Worm (Caenorhabditis elegans): ENCODE results near the gene C43F9.11.
A peak's percentile ranks its signal among the peaks of the same experiment; 100 is the strongest.

The C43F9.11 gene

DNA sequence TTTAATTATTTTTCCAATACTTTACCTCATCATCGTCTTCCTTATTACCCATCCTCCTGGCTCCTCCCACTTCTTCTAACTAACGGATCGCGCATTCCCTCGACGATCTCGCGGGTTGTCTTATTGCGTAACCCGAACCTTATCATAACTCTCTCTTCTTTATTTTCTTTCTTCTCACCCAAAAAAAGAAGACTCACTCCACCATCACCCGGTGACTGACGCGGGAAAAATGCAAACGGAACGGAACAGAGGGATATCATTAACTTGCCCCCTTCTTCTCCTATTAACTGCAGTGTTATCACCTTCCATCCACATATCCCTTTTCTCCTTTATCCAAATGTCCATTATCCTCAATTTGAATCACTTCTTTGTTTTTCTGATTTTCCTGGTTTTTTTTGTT is 26.5 kb upstream of the C43F9.11 start:
- TF ChIP-seq ces-1 (GFP tag; optimal IDR thresholded peaks at IDR 0.05) (no peak), drap-1 (GFP tag; optimal IDR thresholded peaks at IDR 0.05) (no peak), ztf-11 (tag; optimal IDR thresholded peaks at IDR 0.05) (no peak), lsy-2 (tag; optimal IDR thresholded peaks at IDR 0.05) (no peak), blmp-1 (tag; optimal IDR thresholded peaks at IDR 0.05) (peak; percentile 4), M03D4.4 (tag; optimal IDR thresholded peaks at IDR 0.05) (no peak), mls-2 (tag; optimal IDR thresholded peaks at IDR 0.05) (no peak), elt-1 (tag; optimal IDR thresholded peaks at IDR 0.05; ENCODE audit: borderline replicate concordance, insufficient read depth) (no peak), zip-8 (tag; optimal IDR thresholded peaks at IDR 0.05) (peak; percentile 37), elt-3 (tag; optimal IDR thresholded peaks at IDR 0.05) (peak; percentile 41), ceh-83 (GFP tag; optimal IDR thresholded peaks at IDR 0.05) (no peak), unc-120 (tag; optimal IDR thresholded peaks at IDR 0.05; ENCODE audit: poor library complexity, severe bottlenecking) (no peak), nhr-237 (tag; optimal IDR thresholded peaks at IDR 0.05) (no peak), pha-4 (tag; optimal IDR thresholded peaks at IDR 0.05) (no peak), hlh-1 (tag; optimal IDR thresholded peaks at IDR 0.05) (no peak), unc-39 (tag; optimal IDR thresholded peaks at IDR 0.05) (no peak), tbx-8 (GFP tag; optimal IDR thresholded peaks at IDR 0.05) (no peak)

DNA sequence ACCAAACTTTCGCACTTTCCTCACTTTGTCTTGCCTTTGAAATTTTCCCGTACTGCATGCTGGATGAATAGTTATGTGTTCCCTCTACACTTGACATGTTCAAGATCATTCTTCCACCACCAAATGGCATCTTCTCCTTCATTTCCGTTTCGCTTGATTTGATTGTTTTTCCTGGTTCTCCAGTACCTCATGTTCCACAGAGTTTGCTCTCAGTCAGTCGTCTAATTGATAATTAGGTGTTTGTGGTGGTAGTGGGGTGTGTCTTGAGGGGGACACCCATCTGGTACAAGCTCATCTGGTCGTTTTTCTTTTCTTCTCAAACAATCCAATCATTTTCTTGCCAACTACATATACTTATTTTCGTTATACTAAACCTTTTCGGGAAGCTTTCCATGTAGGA is 25.6 kb upstream of the C43F9.11 start:
- TF ChIP-seq M03D4.4 (tag; optimal IDR thresholded peaks at IDR 0.05), result no peak
- TF ChIP-seq nhr-76 (tag; optimal IDR thresholded peaks at IDR 0.05), result no peak
- TF ChIP-seq ham-2 (GFP tag; optimal IDR thresholded peaks at IDR 0.05), result no peak
- TF ChIP-seq nhr-2 (tag; optimal IDR thresholded peaks at IDR 0.05), result no peak
- no peak for TF ChIP-seq snpc-4 (tag; optimal IDR thresholded peaks at IDR 0.05)
- TF ChIP-seq ceh-39 (tag; optimal IDR thresholded peaks at IDR 0.05), result no peak
- TF ChIP-seq ces-1 (GFP tag; optimal IDR thresholded peaks at IDR 0.05), result peak; percentile 94
- no peak for TF ChIP-seq mep-1 (tag; optimal IDR thresholded peaks at IDR 0.05)

DNA sequence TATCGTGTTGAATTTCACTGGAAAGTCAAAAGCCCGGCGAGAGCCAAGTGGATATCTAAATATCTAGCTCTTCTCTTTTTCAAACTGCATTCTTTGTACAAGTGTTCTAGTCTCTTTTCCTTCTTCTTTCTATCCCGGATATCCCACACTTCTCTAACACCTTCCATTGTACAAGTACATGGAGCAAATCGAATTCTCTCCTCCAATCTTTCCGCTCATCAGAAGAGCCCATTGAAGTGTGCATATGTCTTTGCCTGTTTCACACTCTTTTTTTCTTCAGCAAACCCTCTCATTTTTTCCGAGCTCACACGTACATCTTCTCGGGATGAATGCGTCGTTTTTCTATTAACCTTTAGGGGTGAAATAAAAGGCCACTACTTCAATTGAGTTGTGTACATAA is 23.1 kb upstream of the C43F9.11 start:
- TF ChIP-seq ces-1 (GFP tag; optimal IDR thresholded peaks at IDR 0.05) (peak; percentile 72), M03D4.4 (tag; optimal IDR thresholded peaks at IDR 0.05) (no peak), tbx-8 (GFP tag; optimal IDR thresholded peaks at IDR 0.05) (no peak), cnd-1 (tag; optimal IDR thresholded peaks at IDR 0.05) (no peak), mab-5 (tag; optimal IDR thresholded peaks at IDR 0.05) (no peak)

- TF ChIP-seq M03D4.4 (tag; optimal IDR thresholded peaks at IDR 0.05) (no peak), ces-1 (GFP tag; optimal IDR thresholded peaks at IDR 0.05) (peak; percentile 35), snpc-4 (tag; optimal IDR thresholded peaks at IDR 0.05) (no peak), elt-1 (tag; optimal IDR thresholded peaks at IDR 0.05; ENCODE audit: borderline replicate concordance, insufficient read depth) (no peak), lsy-2 (tag; optimal IDR thresholded peaks at IDR 0.05) (no peak), unc-39 (tag; optimal IDR thresholded peaks at IDR 0.05) (no peak)
Measured at ce11 chrIV:10574471-10574870, 22.1 kb upstream of the C43F9.11 start.

DNA sequence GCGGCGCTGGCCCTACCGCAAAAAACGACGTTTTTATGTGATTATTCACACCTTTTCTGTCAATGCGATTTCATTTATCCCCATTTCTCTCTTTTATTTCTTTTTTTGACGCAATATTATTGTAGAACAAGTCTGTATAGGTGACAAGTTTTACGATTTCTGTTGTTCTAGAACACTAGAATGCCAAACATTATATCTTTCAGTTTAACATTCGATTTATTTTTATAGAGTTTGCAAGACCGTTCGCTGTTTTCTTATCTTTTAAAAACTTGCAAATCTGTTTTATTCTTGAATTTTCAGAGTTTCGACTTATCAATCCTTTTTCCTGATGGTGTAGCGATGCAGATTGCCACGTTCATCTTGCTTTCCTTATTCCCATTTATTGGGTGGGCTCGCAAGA is 20.6 kb upstream of the C43F9.11 start, which contains the start of gene efn-2:
Gene efn-2 (plus strand): TSS at position 301 of the 400 bp plus-strand sequence.
- TF ChIP-seq cnd-1 (tag; optimal IDR thresholded peaks at IDR 0.05), result no peak
- no peak for TF ChIP-seq unc-39 (tag; optimal IDR thresholded peaks at IDR 0.05)
- no peak for TF ChIP-seq ceh-43 (GFP tag; optimal IDR thresholded peaks at IDR 0.05)
- TF ChIP-seq mab-5 (tag; optimal IDR thresholded peaks at IDR 0.05), result no peak
- TF ChIP-seq pha-4 (tag; optimal IDR thresholded peaks at IDR 0.05), result no peak
- TF ChIP-seq ces-1 (GFP tag; optimal IDR thresholded peaks at IDR 0.05), result no peak
- TF ChIP-seq tbx-8 (GFP tag; optimal IDR thresholded peaks at IDR 0.05), result no peak
- no peak for TF ChIP-seq elt-1 (tag; optimal IDR thresholded peaks at IDR 0.05; ENCODE audit: borderline replicate concordance, insufficient read depth)
- no peak for TF ChIP-seq elt-3 (tag; optimal IDR thresholded peaks at IDR 0.05)
- TF ChIP-seq nhr-2 (tag; optimal IDR thresholded peaks at IDR 0.05), result no peak
- no peak for TF ChIP-seq snpc-4 (tag; optimal IDR thresholded peaks at IDR 0.05)

ce11 chrIV:10576624-10577023 is 20.0 kb upstream of the C43F9.11 start:
- no peak for TF ChIP-seq pha-4 (tag; optimal IDR thresholded peaks at IDR 0.05)
- peak; percentile 72 for TF ChIP-seq ham-2 (GFP tag; optimal IDR thresholded peaks at IDR 0.05)
- TF ChIP-seq zip-8 (tag; optimal IDR thresholded peaks at IDR 0.05), result no peak
- TF ChIP-seq drap-1 (GFP tag; optimal IDR thresholded peaks at IDR 0.05), result no peak
- no peak for TF ChIP-seq sptf-1 (tag; optimal IDR thresholded peaks at IDR 0.05)
- TF ChIP-seq mls-2 (tag; optimal IDR thresholded peaks at IDR 0.05), result no peak
- TF ChIP-seq nhr-12 (tag; optimal IDR thresholded peaks at IDR 0.05), result no peak
- TF ChIP-seq ces-1 (GFP tag; optimal IDR thresholded peaks at IDR 0.05), result no peak
- TF ChIP-seq elt-1 (tag; optimal IDR thresholded peaks at IDR 0.05; ENCODE audit: borderline replicate concordance, insufficient read depth), result peak; percentile 27
- TF ChIP-seq lsy-2 (tag; optimal IDR thresholded peaks at IDR 0.05), result no peak
- no peak for TF ChIP-seq mab-5 (tag; optimal IDR thresholded peaks at IDR 0.05)
- no peak for TF ChIP-seq unc-39 (tag; optimal IDR thresholded peaks at IDR 0.05)
- TF ChIP-seq snpc-4 (tag; optimal IDR thresholded peaks at IDR 0.05), result no peak
- TF ChIP-seq nhr-28 (tag; optimal IDR thresholded peaks at IDR 0.05), result no peak
- peak; percentile 31 for TF ChIP-seq elt-3 (tag; optimal IDR thresholded peaks at IDR 0.05)
- no peak for TF ChIP-seq bed-3 (GFP tag; optimal IDR thresholded peaks at IDR 0.05)
- TF ChIP-seq lin-13 (tag; optimal IDR thresholded peaks at IDR 0.05), result no peak
- TF ChIP-seq M03D4.4 (tag; optimal IDR thresholded peaks at IDR 0.05), result no peak
- no peak for TF ChIP-seq flh-1 (GFP tag; optimal IDR thresholded peaks at IDR 0.05)
- no peak for TF ChIP-seq lin-32 (GFP tag; optimal IDR thresholded peaks at IDR 0.05)

All from whole organism, mixed stage, embryonic.